Worm (Caenorhabditis elegans) whole organism, mixed stage, embryonic: ENCODE measurements around the gene nhr-142.

ENCODE experiments used
- mls-2 ChIP-seq: sonication (generic microtip); optimal IDR thresholded peaks from 2 replicates; lab custom pipeline; 2016; ENCODE audit warnings: mild to moderate bottlenecking, missing genetic modification characterization, moderate library complexity, missing compliant biosample characterization
- unc-62 ChIP-seq: fragments of 150-350 bp; optimal IDR thresholded peaks from 2 replicates; lab custom pipeline; 2014; ENCODE audit warnings: missing biosample characterization, missing genetic modification reagents, missing genetic modification characterization

DNA sequence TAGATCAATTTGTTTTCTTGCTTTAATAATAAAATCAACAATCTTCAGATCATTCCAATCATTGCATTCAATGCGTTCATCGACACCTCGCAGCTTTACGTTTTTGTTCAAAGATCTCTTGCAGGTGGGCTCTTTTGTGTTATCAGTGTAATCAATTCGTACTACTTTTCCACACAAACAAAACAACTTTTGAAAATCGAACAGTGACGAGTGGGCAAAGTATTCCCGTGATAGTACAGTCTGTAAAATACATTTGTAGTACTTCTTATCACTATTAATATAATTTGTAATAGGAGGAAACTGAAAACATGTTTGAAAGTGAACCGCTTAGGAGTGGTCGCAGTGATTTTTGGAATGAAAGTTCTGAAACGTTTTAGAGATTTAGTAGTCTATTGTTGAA, 25.3 kb downstream of the nhr-142 start, which contains the start of gene pgph-2:
- TF ChIP-seq mls-2 (tag; lab: Kevin White, UChicago), result no peak
- no peak for TF ChIP-seq unc-62
